Fruit fly (Drosophila melanogaster) S2 (cell line): ENCODE measurements around the gene Antdh.

Source experiments
- CG8478 ChIP-seq: fragments of >200 bp; optimal IDR thresholded peaks from 2 replicates; lab custom pipeline; 2018
- CTCF ChIP-seq, 2 experiments: fragments of >200 bp; optimal IDR thresholded peaks; 2 replicates each; lab custom pipeline; 2018

- peak; percentile 1 to 18 for TF ChIP-seq CTCF (optimal IDR thresholded peaks at IDR 0.05; lab: Kevin White, UChicago)
- TF ChIP-seq CG8478: no peak
These were observed 14.2 kb downstream of the Antdh start for dm6 chrX:11154511-11155197.
